Worm (Caenorhabditis elegans): ENCODE data around the gene idpp-7.

The idpp-7 gene

DNA sequence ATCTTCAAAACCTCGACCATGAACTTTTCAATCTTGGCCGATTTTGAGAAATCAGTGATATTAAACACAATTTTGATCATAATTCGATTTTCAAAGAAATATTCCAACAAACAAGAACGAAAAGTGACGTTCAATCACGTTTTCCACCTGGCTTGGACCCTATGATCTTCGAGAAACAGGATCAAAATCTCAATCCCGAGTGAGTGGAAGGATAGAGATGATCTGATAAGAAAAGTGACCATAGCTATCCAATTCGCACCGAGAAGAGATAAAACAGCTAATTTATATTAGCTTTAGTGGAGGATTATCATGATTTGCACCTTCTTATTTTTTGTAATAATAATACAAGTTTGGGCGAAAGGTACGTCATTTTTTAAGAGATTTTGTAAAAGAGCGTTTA lies 1.3 kb downstream of the idpp-7 start, which contains the start of gene T23F6.2:
Gene T23F6.2, plus strand, starts transcription at position 251 of the 400 bp plus-strand sequence.
- TF ChIP-seq tbx-37 (GFP tag; conservative IDR thresholded peaks at IDR 0.05) (no peak), aly-1 (tag; optimal IDR thresholded peaks at IDR 0.05) (no peak), ceh-13 (GFP tag; optimal IDR thresholded peaks at IDR 0.05) (no peak), hmg-4 (GFP tag; optimal IDR thresholded peaks at IDR 0.05) (no peak), pes-1 (GFP tag; IDR thresholded peaks at IDR 0.05) (no peak), tbx-11 (GFP tag; IDR thresholded peaks at IDR 0.05) (no peak)

DNA sequence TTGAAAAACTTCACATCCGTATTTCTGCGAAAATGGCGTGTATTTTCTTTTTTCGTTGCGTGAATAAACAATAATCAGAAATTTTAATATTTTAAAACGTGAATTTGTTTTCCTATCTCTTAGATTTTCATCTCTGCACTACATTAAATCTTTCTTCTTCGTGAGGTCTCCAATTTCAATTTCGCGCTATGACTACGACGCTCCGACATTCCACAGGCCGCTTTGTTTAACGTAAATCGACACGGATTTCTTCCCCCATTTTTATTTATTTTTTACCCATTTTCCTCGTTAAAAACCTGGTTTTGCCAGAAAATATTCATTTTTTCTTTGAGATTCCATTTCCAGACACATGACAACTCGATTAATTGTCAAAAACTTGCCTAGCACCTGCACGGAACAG lies 4.9 kb downstream of the idpp-7 start, which contains the start of the genes T23F6.3 and rbd-1:
Gene T23F6.3, minus strand, starts transcription at position 120 of the 400 bp plus-strand sequence.
Gene rbd-1, plus strand, starts transcription at position 346 of the 400 bp plus-strand sequence.
- peak; percentile 76 for TF ChIP-seq F13C5.2 (tag; optimal IDR thresholded peaks at IDR 0.05)
- no peak for TF ChIP-seq ceh-36 (tag; optimal IDR thresholded peaks at IDR 0.05)
- TF ChIP-seq ceh-13 (GFP tag; optimal IDR thresholded peaks at IDR 0.05): no peak
- TF ChIP-seq flt-1 (GFP tag; IDR thresholded peaks at IDR 0.05): no peak
- peak; percentile 53; the same call in 1 of the 2 replicates for TF ChIP-seq tbx-37 (GFP tag; conservative IDR thresholded peaks at IDR 0.05)
- TF ChIP-seq ama-1 (optimal IDR thresholded peaks at IDR 0.05): no peak
- peak; percentile 19 for TF ChIP-seq ets-7 (tag; optimal IDR thresholded peaks at IDR 0.05)
- TF ChIP-seq tbx-11 (GFP tag; IDR thresholded peaks at IDR 0.05): 0 out of 2 replicates have a peak, but pooled peaks have one; percentile 47

DNA sequence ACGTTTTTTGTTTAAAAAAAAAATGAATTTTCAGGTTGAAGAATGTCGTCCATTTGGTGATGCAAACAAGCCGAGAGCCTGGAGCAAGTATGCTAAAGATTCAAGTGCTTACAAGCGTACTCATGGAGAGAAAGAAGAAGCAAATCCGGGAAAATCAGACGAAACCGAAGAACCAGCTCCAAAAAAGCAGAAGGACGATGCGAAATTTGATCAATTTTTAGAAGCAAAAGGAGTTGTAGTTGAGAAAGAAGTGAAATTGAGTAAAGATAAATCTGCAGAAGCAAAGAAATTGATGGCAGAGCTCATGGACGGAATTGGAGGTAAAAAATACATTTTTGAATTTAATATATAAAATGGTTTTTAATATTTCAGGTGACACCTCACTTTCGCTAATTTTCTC lies 5.5 kb downstream of the idpp-7 start:
- TF ChIP-seq flt-1 (GFP tag; IDR thresholded peaks at IDR 0.05): no peak
- TF ChIP-seq tbx-37 (GFP tag; conservative IDR thresholded peaks at IDR 0.05): no peak
- TF ChIP-seq hmg-4 (GFP tag; optimal IDR thresholded peaks at IDR 0.05): no peak
- no peak for TF ChIP-seq B0310.2 (tag; optimal IDR thresholded peaks at IDR 0.05)
- TF ChIP-seq hnd-1 (tag; optimal IDR thresholded peaks at IDR 0.05): no peak
- no peak for TF ChIP-seq pes-1 (GFP tag; IDR thresholded peaks at IDR 0.05)
- no peak for TF ChIP-seq ets-7 (tag; optimal IDR thresholded peaks at IDR 0.05)
- TF ChIP-seq ceh-36 (tag; optimal IDR thresholded peaks at IDR 0.05): no peak
- no peak for TF ChIP-seq hmbx-1 (tag; optimal IDR thresholded peaks at IDR 0.05)
- TF ChIP-seq ama-1 (optimal IDR thresholded peaks at IDR 0.05): no peak
- TF ChIP-seq ceh-13 (GFP tag; optimal IDR thresholded peaks at IDR 0.05): no peak
- no peak for TF ChIP-seq tra-4 (tag; optimal IDR thresholded peaks at IDR 0.05)

DNA sequence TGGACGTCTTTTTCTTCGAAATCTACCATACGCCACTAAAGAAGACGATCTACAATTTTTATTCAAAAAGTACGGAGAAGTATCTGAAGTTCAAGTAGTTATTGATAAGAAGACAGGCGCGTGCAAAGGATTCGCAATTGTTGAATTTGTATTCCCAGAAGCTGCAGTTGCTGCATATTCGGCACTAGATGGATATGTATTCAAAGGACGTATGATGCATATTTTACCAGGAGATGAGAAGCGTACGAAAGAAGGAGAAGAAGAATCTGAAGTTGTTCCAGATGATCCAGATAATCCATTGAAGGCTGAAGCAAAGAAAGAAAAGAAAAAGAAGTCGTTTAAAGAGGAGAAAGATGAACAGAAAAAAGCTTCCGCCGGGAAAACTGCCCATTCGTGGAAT lies 6.2 kb downstream of the idpp-7 start:
- no peak for TF ChIP-seq pes-1 (GFP tag; IDR thresholded peaks at IDR 0.05)
- TF ChIP-seq ets-7 (tag; optimal IDR thresholded peaks at IDR 0.05): no peak
- TF ChIP-seq aly-1 (tag; optimal IDR thresholded peaks at IDR 0.05): no peak
- TF ChIP-seq hnd-1 (tag; optimal IDR thresholded peaks at IDR 0.05): no peak
- TF ChIP-seq scrt-1 (GFP tag; IDR thresholded peaks at IDR 0.05): no peak
- no peak for TF ChIP-seq ceh-36 (tag; optimal IDR thresholded peaks at IDR 0.05)
- no peak for TF ChIP-seq hmg-4 (GFP tag; optimal IDR thresholded peaks at IDR 0.05)
- TF ChIP-seq tbx-11 (GFP tag; IDR thresholded peaks at IDR 0.05): no peak
- no peak for TF ChIP-seq tra-4 (tag; optimal IDR thresholded peaks at IDR 0.05)
- no peak for TF ChIP-seq B0310.2 (tag; optimal IDR thresholded peaks at IDR 0.05)
- no peak for TF ChIP-seq sea-1 (GFP tag; conservative IDR thresholded peaks at IDR 0.05)
- TF ChIP-seq ama-1 (optimal IDR thresholded peaks at IDR 0.05): no peak
- TF ChIP-seq ceh-13 (GFP tag; optimal IDR thresholded peaks at IDR 0.05): no peak
- no peak for TF ChIP-seq F13C5.2 (tag; optimal IDR thresholded peaks at IDR 0.05)
- no peak for TF ChIP-seq flt-1 (GFP tag; IDR thresholded peaks at IDR 0.05)
- TF ChIP-seq hmbx-1 (tag; optimal IDR thresholded peaks at IDR 0.05): no peak
- no peak for TF ChIP-seq tbx-37 (GFP tag; conservative IDR thresholded peaks at IDR 0.05)

DNA sequence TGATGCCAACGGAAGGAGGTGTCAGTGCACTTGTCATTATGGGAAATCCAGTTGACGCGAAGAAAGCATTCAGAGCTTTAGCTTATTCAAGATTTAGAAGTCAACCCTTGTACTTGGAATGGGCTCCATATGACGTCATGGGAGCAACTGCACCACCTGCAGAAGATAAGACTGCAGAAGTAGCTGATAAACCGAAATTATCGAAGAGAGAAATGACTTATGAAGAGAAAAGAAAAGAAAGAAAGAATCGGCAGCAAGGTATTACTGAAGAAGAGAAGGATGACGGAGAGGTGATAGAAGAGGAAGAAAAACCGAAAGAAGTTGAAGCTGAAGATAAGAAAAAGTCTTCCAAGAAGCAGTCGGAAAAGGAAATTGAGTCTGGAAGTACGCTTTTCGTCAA lies 8.4 kb downstream of the idpp-7 start:
- no peak for TF ChIP-seq ets-7 (tag; optimal IDR thresholded peaks at IDR 0.05)
- no peak for TF ChIP-seq tbx-37 (GFP tag; conservative IDR thresholded peaks at IDR 0.05)
- no peak for TF ChIP-seq flt-1 (GFP tag; IDR thresholded peaks at IDR 0.05)
- TF ChIP-seq scrt-1 (GFP tag; IDR thresholded peaks at IDR 0.05): no peak
- TF ChIP-seq tbx-11 (GFP tag; IDR thresholded peaks at IDR 0.05): no peak
- TF ChIP-seq pes-1 (GFP tag; IDR thresholded peaks at IDR 0.05): no peak
- TF ChIP-seq F13C5.2 (tag; optimal IDR thresholded peaks at IDR 0.05): no peak
- no peak for TF ChIP-seq hnd-1 (tag; optimal IDR thresholded peaks at IDR 0.05)
- TF ChIP-seq hmg-4 (GFP tag; optimal IDR thresholded peaks at IDR 0.05): no peak
- no peak for TF ChIP-seq ceh-13 (GFP tag; optimal IDR thresholded peaks at IDR 0.05)
- no peak for TF ChIP-seq sea-1 (GFP tag; conservative IDR thresholded peaks at IDR 0.05)
- TF ChIP-seq ama-1 (optimal IDR thresholded peaks at IDR 0.05): no peak
- TF ChIP-seq B0310.2 (tag; optimal IDR thresholded peaks at IDR 0.05): no peak
- TF ChIP-seq tra-4 (tag; optimal IDR thresholded peaks at IDR 0.05): no peak
- TF ChIP-seq ceh-36 (tag; optimal IDR thresholded peaks at IDR 0.05): no peak
- no peak for TF ChIP-seq hmbx-1 (tag; optimal IDR thresholded peaks at IDR 0.05)

DNA sequence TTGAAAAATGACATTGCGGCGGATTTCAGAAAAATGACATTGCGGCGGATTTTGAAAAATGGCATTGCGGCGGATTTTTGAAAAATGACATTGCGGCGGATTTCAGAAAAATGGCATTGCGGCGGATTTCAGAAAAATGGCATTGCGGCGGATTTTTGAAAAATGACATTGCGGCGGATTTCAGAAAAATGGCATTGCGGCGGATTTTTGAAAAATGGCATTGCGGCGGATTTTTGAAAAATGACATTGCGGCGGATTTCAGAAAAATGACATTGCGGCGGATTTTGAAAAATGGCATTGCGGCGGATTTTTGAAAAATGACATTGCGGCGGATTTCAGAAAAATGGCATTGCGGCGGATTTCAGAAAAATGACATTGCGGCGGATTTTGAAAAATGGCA lies 10.9 kb downstream of the idpp-7 start:
- peak; percentile 60; the same call in 1 of the 2 replicates for TF ChIP-seq tbx-11 (GFP tag; IDR thresholded peaks at IDR 0.05)
- 0 out of 2 replicates have a peak, but pooled peaks have one; percentile 7 for TF ChIP-seq sea-1 (GFP tag; conservative IDR thresholded peaks at IDR 0.05)
- TF ChIP-seq tbx-37 (GFP tag; conservative IDR thresholded peaks at IDR 0.05): 0 out of 2 replicates have a peak, but pooled peaks have one; percentile 16
- TF ChIP-seq pes-1 (GFP tag; IDR thresholded peaks at IDR 0.05): 0 out of 2 replicates have a peak, but pooled peaks have one; percentile 14

DNA sequence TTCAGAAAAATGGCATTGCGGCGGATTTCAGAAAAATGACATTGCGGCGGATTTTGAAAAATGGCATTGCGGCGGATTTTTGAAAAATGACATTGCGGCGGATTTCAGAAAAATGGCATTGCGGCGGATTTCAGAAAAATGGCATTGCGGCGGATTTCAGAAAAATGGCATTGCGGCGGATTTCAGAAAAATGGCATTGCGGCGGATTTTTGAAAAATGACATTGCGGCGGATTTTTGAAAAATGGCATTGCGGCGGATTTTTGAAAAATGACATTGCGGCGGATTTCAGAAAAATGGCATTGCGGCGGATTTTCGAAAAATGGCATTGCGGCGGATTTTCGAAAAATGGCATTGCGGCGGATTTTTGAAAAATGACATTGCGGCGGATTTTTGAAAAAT lies 11.7 kb downstream of the idpp-7 start:
- 0 out of 2 replicates have a peak, but pooled peaks have one; percentile 30 for TF ChIP-seq pes-1 (GFP tag; IDR thresholded peaks at IDR 0.05)

DNA sequence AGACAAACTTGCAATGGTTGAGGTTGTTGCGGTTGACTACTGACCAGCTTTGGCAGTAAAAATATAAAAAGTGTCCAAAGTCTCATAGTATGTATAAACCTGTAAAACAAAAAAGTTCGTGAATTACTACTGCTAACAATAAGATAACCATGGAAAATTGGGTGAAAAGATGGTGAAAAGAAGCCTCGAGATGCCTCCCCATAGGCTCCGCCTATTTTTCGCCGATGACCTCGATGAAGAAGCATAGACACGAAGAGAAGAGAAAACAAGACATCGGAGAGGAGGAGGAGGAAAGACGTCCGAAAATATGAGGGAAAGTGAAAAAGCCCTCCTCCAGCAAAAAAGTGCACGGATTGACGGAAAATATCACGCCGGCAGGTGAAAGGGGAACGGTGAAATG lies 21.7 kb downstream of the idpp-7 start, which contains the start of gene T23F6.5:
Gene T23F6.5, minus strand, starts transcription at position 101 of the 400 bp plus-strand sequence.
- TF ChIP-seq B0310.2 (tag; optimal IDR thresholded peaks at IDR 0.05) (no peak), scrt-1 (GFP tag; IDR thresholded peaks at IDR 0.05) (no peak), tra-4 (tag; optimal IDR thresholded peaks at IDR 0.05) (no peak), pes-1 (GFP tag; IDR thresholded peaks at IDR 0.05) (no peak), hnd-1 (tag; optimal IDR thresholded peaks at IDR 0.05) (no peak), sea-1 (GFP tag; conservative IDR thresholded peaks at IDR 0.05) (no peak), ama-1 (optimal IDR thresholded peaks at IDR 0.05) (no peak), tbx-37 (GFP tag; conservative IDR thresholded peaks at IDR 0.05) (no peak), ceh-36 (tag; optimal IDR thresholded peaks at IDR 0.05) (no peak), hmg-4 (GFP tag; optimal IDR thresholded peaks at IDR 0.05) (no peak), flt-1 (GFP tag; IDR thresholded peaks at IDR 0.05) (no peak), F13C5.2 (tag; optimal IDR thresholded peaks at IDR 0.05) (no peak), aly-1 (tag; optimal IDR thresholded peaks at IDR 0.05) (no peak), hmbx-1 (tag; optimal IDR thresholded peaks at IDR 0.05) (no peak), tbx-11 (GFP tag; IDR thresholded peaks at IDR 0.05) (no peak), ceh-13 (GFP tag; optimal IDR thresholded peaks at IDR 0.05) (no peak), ets-7 (tag; optimal IDR thresholded peaks at IDR 0.05) (no peak)
